Fruit fly (Drosophila melanogaster) whole organism, embryonic: ENCODE measurements around the gene Atu.

ENCODE experiments used
- Ada2b ChIP-seq: fragments of 200-800 bp; sonication (Bioruptor generic); IDR thresholded peaks from 2 replicates; pipeline ENCODE4 v1.3.6; 2022; ENCODE audit warnings: missing biosample characterization, missing genetic modification characterization
- Antp ChIP-seq: fragments of 200-800 bp; sonication (Bioruptor generic); optimal IDR thresholded peaks from 3 replicates; lab custom pipeline; 2016; ENCODE audit warnings: missing biosample characterization, missing genetic modification characterization
- Atf-2 ChIP-seq: fragments of 200-800 bp; sonication (Bioruptor generic); optimal IDR thresholded peaks from 2 replicates; lab custom pipeline; 2016; ENCODE audit warnings: missing biosample characterization, missing genetic modification characterization
- B-H1 ChIP-seq: fragments of 200-800 bp; sonication (Bioruptor generic); IDR thresholded peaks from 3 replicates; pipeline ENCODE4 v1.3.6; 2022; ENCODE audit warnings: missing biosample characterization, missing genetic modification characterization
- BtbVII ChIP-seq: fragments of 200-800 bp; sonication (Bioruptor generic); optimal IDR thresholded peaks from 3 replicates; lab custom pipeline; 2017; ENCODE audit warnings: missing biosample characterization, mild to moderate bottlenecking, missing genetic modification characterization
- CG10147 ChIP-seq: fragments of 200-800 bp; sonication (Bioruptor generic); optimal IDR thresholded peaks from 2 replicates; lab custom pipeline; 2019; ENCODE audit warnings: missing biosample characterization, mild to moderate bottlenecking, missing genetic modification characterization, moderate library complexity
- CG11695 ChIP-seq: fragments of 200-800 bp; sonication (Bioruptor generic); IDR thresholded peaks from 3 replicates; pipeline ENCODE4 v1.3.6; 2022; ENCODE audit warnings: missing biosample characterization, missing genetic modification characterization
- CG12219 ChIP-seq: fragments of 200-800 bp; sonication (Bioruptor generic); optimal IDR thresholded peaks from 3 replicates; lab custom pipeline; 2018; ENCODE audit warnings: missing biosample characterization, mild to moderate bottlenecking, missing genetic modification characterization
- CG14667 ChIP-seq: fragments of 200-800 bp; sonication (Bioruptor generic); IDR thresholded peaks from 2 replicates; pipeline ENCODE4 v1.3.6; 2022; ENCODE audit warnings: missing biosample characterization, missing genetic modification characterization
- CG16779 ChIP-seq: fragments of 200-800 bp; sonication (Bioruptor generic); IDR thresholded peaks from 2 replicates; pipeline ENCODE4 v1.3.6; 2022; ENCODE audit warnings: missing biosample characterization, missing genetic modification characterization
- CG17802 ChIP-seq: fragments of 200-800 bp; sonication (Bioruptor generic); optimal IDR thresholded peaks from 2 replicates; lab custom pipeline; 2018; ENCODE audit warnings: missing biosample characterization, mild to moderate bottlenecking, missing genetic modification characterization, moderate library complexity
- CG18764 ChIP-seq: fragments of 200-800 bp; sonication (Bioruptor generic); optimal IDR thresholded peaks from 3 replicates; lab custom pipeline; 2016; ENCODE audit warnings: missing biosample characterization, missing genetic modification characterization
- CG2678 ChIP-seq: fragments of 200-800 bp; sonication (Bioruptor generic); optimal IDR thresholded peaks from 3 replicates; lab custom pipeline; 2019; ENCODE audit warnings: missing biosample characterization, mild to moderate bottlenecking, missing genetic modification characterization, moderate library complexity
- CG30403 ChIP-seq: fragments of 200-800 bp; sonication (Bioruptor generic); optimal IDR thresholded peaks from 3 replicates; lab custom pipeline; 2016; ENCODE audit warnings: missing biosample characterization, missing genetic modification characterization
- CG31388 ChIP-seq: fragments of 200-800 bp; sonication (Bioruptor generic); optimal IDR thresholded peaks from 2 replicates; lab custom pipeline; 2016; ENCODE audit warnings: missing biosample characterization, missing genetic modification characterization
- CG3838 ChIP-seq: fragments of 200-800 bp; sonication (Bioruptor generic); optimal IDR thresholded peaks from 3 replicates; lab custom pipeline; 2016; ENCODE audit warnings: missing biosample characterization, missing genetic modification characterization
- CG4424 ChIP-seq: fragments of 200-800 bp; sonication (Bioruptor generic); optimal IDR thresholded peaks from 3 replicates; lab custom pipeline; 2016; ENCODE audit warnings: missing biosample characterization, missing genetic modification characterization
- CG5245 ChIP-seq: fragments of 200-800 bp; sonication (Bioruptor generic); optimal IDR thresholded peaks from 3 replicates; lab custom pipeline; 2016; ENCODE audit warnings: missing biosample characterization, missing genetic modification characterization
- CG6654 ChIP-seq: fragments of 200-800 bp; sonication (Bioruptor generic); optimal IDR thresholded peaks from 2 replicates; lab custom pipeline; 2017; ENCODE audit warnings: missing biosample characterization, mild to moderate bottlenecking, missing genetic modification characterization
- CG8359 ChIP-seq: fragments of 200-800 bp; sonication (Bioruptor generic); optimal IDR thresholded peaks from 2 replicates; lab custom pipeline; 2017; ENCODE audit warnings: missing biosample characterization, mild to moderate bottlenecking, missing genetic modification characterization, borderline replicate concordance
- CoRest ChIP-seq: fragments of 200-800 bp; sonication (Bioruptor generic); optimal IDR thresholded peaks from 3 replicates; lab custom pipeline; 2018; ENCODE audit warnings: missing biosample characterization, mild to moderate bottlenecking, missing genetic modification characterization, moderate library complexity
- CrebB ChIP-seq: fragments of 200-800 bp; sonication (Bioruptor generic); optimal IDR thresholded peaks from 3 replicates; lab custom pipeline; 2018; ENCODE audit warnings: missing biosample characterization, mild to moderate bottlenecking, missing genetic modification characterization
- D19A ChIP-seq: fragments of 200-800 bp; optimal IDR thresholded peaks from 3 replicates; lab custom pipeline; 2019; ENCODE audit warnings: missing biosample characterization, mild to moderate bottlenecking, missing genetic modification characterization, moderate library complexity
- Gsc ChIP-seq: fragments of 200-800 bp; sonication (Bioruptor generic); IDR thresholded peaks from 2 replicates; pipeline ENCODE4 v1.3.6; 2022; ENCODE audit warnings: missing biosample characterization, missing genetic modification characterization
- H15 ChIP-seq: fragments of 200-800 bp; sonication (Bioruptor generic); IDR thresholded peaks from 3 replicates; pipeline ENCODE4 v1.3.6; 2022; ENCODE audit warnings: missing biosample characterization, missing genetic modification characterization
- HLH54F ChIP-seq: fragments of 200-800 bp; sonication (Bioruptor generic); optimal IDR thresholded peaks from 3 replicates; lab custom pipeline; 2016; ENCODE audit warnings: missing biosample characterization, missing genetic modification characterization
- HLHmδ ChIP-seq: fragments of 200-800 bp; sonication (Bioruptor generic); optimal IDR thresholded peaks from 2 replicates; lab custom pipeline; 2018; ENCODE audit warnings: missing biosample characterization, mild to moderate bottlenecking, missing genetic modification characterization, moderate library complexity
- Hr51 ChIP-seq, 2 experiments: fragments of 200-800 bp; sonication (Bioruptor generic); optimal IDR thresholded peaks; 2 replicates in 1 of 2; 3 replicates in 1 of 2; lab custom pipeline; 2016 to 2018; ENCODE audit warnings: missing biosample characterization in 2 of 2, missing genetic modification characterization in 2 of 2, mild to moderate bottlenecking in 1 of 2, moderate library complexity in 1 of 2
- Mrtf ChIP-seq: fragments of 200-800 bp; sonication (Bioruptor generic); IDR thresholded peaks from 3 replicates; pipeline ENCODE4 v1.3.6; 2022; ENCODE audit warnings: missing biosample characterization, missing genetic modification characterization
- NFAT ChIP-seq: fragments of 200-800 bp; sonication (Bioruptor generic); IDR thresholded peaks from 2 replicates; pipeline ENCODE4 v1.3.6; 2022; ENCODE audit warnings: missing biosample characterization, missing genetic modification characterization
- TFAM ChIP-seq: fragments of 200-800 bp; sonication (Bioruptor generic); optimal IDR thresholded peaks from 2 replicates; lab custom pipeline; 2017; ENCODE audit warnings: missing biosample characterization, missing genetic modification characterization, inconsistent platforms
- Xbp1 ChIP-seq: fragments of 200-800 bp; sonication (Bioruptor generic); optimal IDR thresholded peaks from 3 replicates; lab custom pipeline; 2016; ENCODE audit warnings: missing biosample characterization, mild to moderate bottlenecking, missing genetic modification characterization
- ap ChIP-seq: fragments of 200-800 bp; sonication (Bioruptor generic); IDR thresholded peaks from 2 replicates; pipeline ENCODE4 v1.3.6; 2022; ENCODE audit warnings: missing biosample characterization, missing genetic modification characterization
- br ChIP-seq: fragments of >200 bp; optimal IDR thresholded peaks from 2 replicates; lab custom pipeline; 2017
- cas ChIP-seq: fragments of 200-800 bp; sonication (Bioruptor generic); IDR thresholded peaks from 2 replicates; pipeline ENCODE4 v1.3.6; 2022; ENCODE audit warnings: missing biosample characterization, missing genetic modification characterization
- crc ChIP-seq: fragments of 200-800 bp; sonication (Bioruptor generic); optimal IDR thresholded peaks from 2 replicates; lab custom pipeline; 2016; ENCODE audit warnings: missing biosample characterization, missing genetic modification characterization
- her ChIP-seq: fragments of 200-800 bp; sonication (Bioruptor generic); optimal IDR thresholded peaks from 2 replicates; lab custom pipeline; 2016; ENCODE audit warnings: missing biosample characterization, missing genetic modification characterization
- lilli ChIP-seq: fragments of 200-800 bp; sonication (Bioruptor generic); optimal IDR thresholded peaks from 3 replicates; lab custom pipeline; 2016; ENCODE audit warnings: missing biosample characterization, missing genetic modification characterization
- mam ChIP-seq: fragments of 200-800 bp; sonication (Bioruptor generic); optimal IDR thresholded peaks from 3 replicates; lab custom pipeline; 2016; ENCODE audit warnings: missing biosample characterization, missing genetic modification characterization
- p53 ChIP-seq: fragments of 200-800 bp; sonication (Bioruptor generic); optimal IDR thresholded peaks from 2 replicates; lab custom pipeline; 2016; ENCODE audit warnings: missing biosample characterization, missing genetic modification characterization
- pros ChIP-seq: fragments of 200-800 bp; sonication (Bioruptor generic); optimal IDR thresholded peaks from 3 replicates; lab custom pipeline; 2019; ENCODE audit warnings: missing biosample characterization, mild to moderate bottlenecking, missing genetic modification characterization, moderate library complexity
- repo ChIP-seq: fragments of 200-800 bp; sonication (Bioruptor generic); optimal IDR thresholded peaks from 2 replicates; lab custom pipeline; 2016; ENCODE audit warnings: missing biosample characterization, missing genetic modification characterization
- sc ChIP-seq, 3 experiments: fragments of >200 bp in 2 of 3; fragments of 200-800 bp in 1 of 3; sonication (Bioruptor generic) in 1 of 3; optimal IDR thresholded peaks; 2 replicates in 2 of 3; 3 replicates in 1 of 3; lab custom pipeline; 2017; ENCODE audit warnings: mild to moderate bottlenecking in 1 of 3, missing biosample characterization in 1 of 3, missing genetic modification characterization in 1 of 3, missing genetic modification reagents in 1 of 3
- sens-2 ChIP-seq: fragments of 200-800 bp; sonication (Bioruptor generic); IDR thresholded peaks from 2 replicates; pipeline ENCODE4 v1.3.6; 2022; ENCODE audit warnings: missing biosample characterization, missing genetic modification characterization
- sima ChIP-seq: fragments of 200-800 bp; sonication (Bioruptor generic); optimal IDR thresholded peaks from 2 replicates; lab custom pipeline; 2016; ENCODE audit warnings: missing biosample characterization, missing genetic modification characterization
- slou ChIP-seq: fragments of 200-800 bp; sonication (Bioruptor generic); optimal IDR thresholded peaks from 3 replicates; lab custom pipeline; 2016; ENCODE audit warnings: missing biosample characterization, missing genetic modification characterization
- sob ChIP-seq: fragments of 200-800 bp; sonication (Bioruptor generic); IDR thresholded peaks from 2 replicates; pipeline ENCODE4 v1.3.6; 2022; ENCODE audit warnings: missing biosample characterization, missing genetic modification characterization
- tgo ChIP-seq: fragments of 200-800 bp; sonication (Bioruptor generic); IDR thresholded peaks from 3 replicates; pipeline ENCODE4 v1.3.6; 2022; ENCODE audit warnings: missing biosample characterization, missing genetic modification characterization
- trem ChIP-seq: fragments of 200-800 bp; optimal IDR thresholded peaks from 3 replicates; lab custom pipeline; 2019; ENCODE audit warnings: missing biosample characterization, mild to moderate bottlenecking, missing genetic modification characterization, moderate library complexity
- trh ChIP-seq: fragments of 200-800 bp; sonication (Bioruptor generic); optimal IDR thresholded peaks from 2 replicates; lab custom pipeline; 2016; ENCODE audit warnings: missing biosample characterization, missing genetic modification characterization
- vvl ChIP-seq: fragments of 200-800 bp; sonication (Bioruptor generic); IDR thresholded peaks from 2 replicates; pipeline ENCODE4 v1.3.6; 2022; ENCODE audit warnings: missing biosample characterization, missing genetic modification characterization
- wek ChIP-seq: fragments of 200-800 bp; sonication (Bioruptor generic); optimal IDR thresholded peaks from 3 replicates; lab custom pipeline; 2018; ENCODE audit warnings: missing biosample characterization, mild to moderate bottlenecking, missing genetic modification characterization, moderate library complexity
- wor ChIP-seq: fragments of 200-800 bp; sonication (Bioruptor generic); IDR thresholded peaks from 2 replicates; pipeline ENCODE4 v1.3.6; 2022; ENCODE audit warnings: missing biosample characterization, missing genetic modification characterization

Atu gene

DNA sequence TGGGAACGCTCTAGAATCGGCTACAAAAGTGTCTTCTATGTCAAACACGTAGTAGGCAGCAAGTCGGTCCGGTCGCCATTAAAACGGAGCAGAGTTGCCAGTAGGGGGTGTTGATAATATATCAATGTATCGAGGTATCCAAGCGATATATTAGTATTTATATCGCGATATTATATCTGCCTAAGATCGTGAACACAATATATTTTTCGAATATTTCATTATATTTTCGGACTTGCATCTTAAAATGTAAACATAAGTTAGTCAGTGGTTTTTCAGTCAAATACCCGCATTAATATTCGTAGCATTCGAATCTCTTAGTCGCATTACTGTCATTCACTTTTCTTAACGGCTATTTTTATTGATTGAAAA lies 46.7 kb downstream of the Atu start, which contains the start of gene CG2182 (continued):
- TF ChIP-seq mam (GFP tag; lab: Kevin White, UChicago), result peak; percentile 11
- no peak for TF ChIP-seq sima (GFP tag; lab: Kevin White, UChicago)
- no peak for TF ChIP-seq tgo
- TF ChIP-seq wek (GFP tag; lab: Kevin White, UChicago), result no peak
- no peak for TF ChIP-seq CG10147 (GFP tag; lab: Kevin White, UChicago)
- TF ChIP-seq Mrtf (GFP tag; lab: Robert Waterston, UW), result no peak
- TF ChIP-seq BtbVII, result no peak
- no peak for TF ChIP-seq vvl (GFP tag; lab: Robert Waterston, UW)
- no peak for TF ChIP-seq CG2678 (tag; lab: Kevin White, UChicago)
- no peak; the same call in 1 of the 2 replicates for TF ChIP-seq NFAT
- TF ChIP-seq br (lab: Kevin White, UChicago), result no peak
- TF ChIP-seq CG18764 (GFP tag; lab: Kevin White, UChicago), result peak; percentile 25
- TF ChIP-seq cas, result no peak
- TF ChIP-seq CG8359 (GFP tag; lab: Kevin White, UChicago), result no peak
- no peak for TF ChIP-seq B-H1 (GFP tag; lab: Robert Waterston, UW)
- TF ChIP-seq lilli, result no peak
- TF ChIP-seq pros (GFP tag; lab: Kevin White, UChicago), result no peak
- no peak for TF ChIP-seq sob (GFP tag; lab: Robert Waterston, UW)
- TF ChIP-seq Xbp1 (GFP tag; lab: Kevin White, UChicago), result no peak
- TF ChIP-seq Antp (GFP tag; lab: Kevin White, UChicago), result no peak
- no peak for TF ChIP-seq her (GFP tag; lab: Kevin White, UChicago)
- no peak for TF ChIP-seq HLHmδ (GFP tag; lab: Kevin White, UChicago)
- no peak for TF ChIP-seq HLH54F (GFP tag; lab: Kevin White, UChicago)
- no peak for TF ChIP-seq H15
- no peak for TF ChIP-seq CG17802
- no peak for TF ChIP-seq Gsc (GFP tag; lab: Robert Waterston, UW)
- no peak for TF ChIP-seq D19A (tag; lab: Kevin White, UChicago)
- TF ChIP-seq crc (GFP tag; lab: Kevin White, UChicago), result no peak
- no peak for TF ChIP-seq ap (GFP tag; lab: Robert Waterston, UW)
- no peak for TF ChIP-seq p53 (GFP tag; lab: Kevin White, UChicago)
- peak; percentile 33 for TF ChIP-seq trem
- TF ChIP-seq CG14667 (GFP tag; lab: Robert Waterston, UW), result no peak
- TF ChIP-seq CG12219, result no peak
- TF ChIP-seq CG3838 (GFP tag; lab: Kevin White, UChicago), result no peak
- no peak for TF ChIP-seq Atf-2
- no peak for TF ChIP-seq sc (optimal IDR thresholded peaks at IDR 0.05; lab: Kevin White, UChicago)
- TF ChIP-seq sc (GFP tag; optimal IDR thresholded peaks at IDR 0.05; lab: Kevin White, UChicago), result no peak
- no peak for TF ChIP-seq CG5245 (GFP tag; lab: Kevin White, UChicago)
- TF ChIP-seq CG16779 (GFP tag; lab: Robert Waterston, UW), result no peak
- no peak for TF ChIP-seq CoRest
- no peak for TF ChIP-seq CG11695
- no peak for TF ChIP-seq Hr51 (GFP tag; optimal IDR thresholded peaks at IDR 0.05; lab: Kevin White, UChicago)
- no peak for TF ChIP-seq sens-2 (GFP tag; lab: Robert Waterston, UW)
- TF ChIP-seq CG30403, result no peak
- no peak for TF ChIP-seq CG4424 (GFP tag; lab: Kevin White, UChicago)
- TF ChIP-seq TFAM, result no peak
- TF ChIP-seq CG31388 (GFP tag; lab: Kevin White, UChicago), result no peak
- no peak for TF ChIP-seq CrebB (tag; lab: Kevin White, UChicago)
- no peak for TF ChIP-seq trh (GFP tag; lab: Kevin White, UChicago)
- no peak for TF ChIP-seq wor (GFP tag; lab: Robert Waterston, UW)
- no peak for TF ChIP-seq repo (GFP tag; lab: Kevin White, UChicago)
- TF ChIP-seq Ada2b (GFP tag; lab: Robert Waterston, UW), result no peak
- TF ChIP-seq CG6654, result no peak
- no peak for TF ChIP-seq slou (GFP tag; lab: Kevin White, UChicago)
